Fruit fly (Drosophila melanogaster): ENCODE data around the gene CG42465.

Gene CG42465

dm6 chr2L:3682489-3682888, 17.5 kb upstream of the CG42465 start:
- TF ChIP-seq CG8478 (optimal IDR thresholded peaks at IDR 0.05) (no peak), EcR (GFP tag; optimal IDR thresholded peaks at IDR 0.05) (no peak), Dll (optimal IDR thresholded peaks at IDR 0.05) (no peak), usp (GFP tag; optimal IDR thresholded peaks at IDR 0.05) (no peak), psq (optimal IDR thresholded peaks at IDR 0.05) (no peak), pan (optimal IDR thresholded peaks at IDR 0.05) (no peak)

dm6 chr2L:3685139-3685851, 14.7 kb upstream of the CG42465 start:
- TF ChIP-seq Dll (optimal IDR thresholded peaks at IDR 0.05) = no peak
- no peak for TF ChIP-seq CG8478 (optimal IDR thresholded peaks at IDR 0.05)
- no peak for TF ChIP-seq EcR (GFP tag; optimal IDR thresholded peaks at IDR 0.05)
- TF ChIP-seq pan (optimal IDR thresholded peaks at IDR 0.05) = no peak
- no peak for TF ChIP-seq psq (optimal IDR thresholded peaks at IDR 0.05)
- TF ChIP-seq usp (GFP tag; optimal IDR thresholded peaks at IDR 0.05) = no peak

dm6 chr2L:3692466-3692865, 7.5 kb upstream of the CG42465 start, which contains the start of gene CG16704:
Gene CG16704 (minus strand): TSS chr2L:3692587.
- no peak for TF ChIP-seq EcR (GFP tag; optimal IDR thresholded peaks at IDR 0.05)
- TF ChIP-seq usp (GFP tag; optimal IDR thresholded peaks at IDR 0.05) = no peak
- no peak for TF ChIP-seq pan (optimal IDR thresholded peaks at IDR 0.05)

- TF ChIP-seq usp (GFP tag; optimal IDR thresholded peaks at IDR 0.05) = no peak
- no peak for TF ChIP-seq psq (optimal IDR thresholded peaks at IDR 0.05)
- no peak for TF ChIP-seq EcR (GFP tag; optimal IDR thresholded peaks at IDR 0.05)
- no peak for TF ChIP-seq Dll (optimal IDR thresholded peaks at IDR 0.05)
- no peak for TF ChIP-seq pan (optimal IDR thresholded peaks at IDR 0.05)
- TF ChIP-seq CG8478 (optimal IDR thresholded peaks at IDR 0.05) = no peak
Measured at dm6 chr2L:3693082-3693481, 6.9 kb upstream of the CG42465 start, which contains the start of gene CG3513. Gene CG3513 (minus strand): TSS chr2L:3693182.

dm6 chr2L:3693805-3694204, 6.2 kb upstream of the CG42465 start, which contains the start of gene Acp24A4:
Gene Acp24A4 (minus strand): TSS chr2L:3693905.
- TF ChIP-seq pan (optimal IDR thresholded peaks at IDR 0.05) = no peak
- TF ChIP-seq EcR (GFP tag; optimal IDR thresholded peaks at IDR 0.05) = no peak
- no peak for TF ChIP-seq Dll (optimal IDR thresholded peaks at IDR 0.05)
- no peak for TF ChIP-seq psq (optimal IDR thresholded peaks at IDR 0.05)
- no peak for TF ChIP-seq CG8478 (optimal IDR thresholded peaks at IDR 0.05)
- TF ChIP-seq usp (GFP tag; optimal IDR thresholded peaks at IDR 0.05) = no peak

- TF ChIP-seq CG8478 (optimal IDR thresholded peaks at IDR 0.05) = no peak
- no peak for TF ChIP-seq pan (optimal IDR thresholded peaks at IDR 0.05)
- no peak for TF ChIP-seq EcR (GFP tag; optimal IDR thresholded peaks at IDR 0.05)
- no peak for TF ChIP-seq usp (GFP tag; optimal IDR thresholded peaks at IDR 0.05)
- no peak for TF ChIP-seq Dll (optimal IDR thresholded peaks at IDR 0.05)
- TF ChIP-seq psq (optimal IDR thresholded peaks at IDR 0.05) = no peak
Measured at dm6 chr2L:3694920-3695319, 5.1 kb upstream of the CG42465 start, which contains the start of gene CG43165. Gene CG43165 (minus strand): TSS chr2L:3695020.

dm6 chr2L:3695361-3695818, 4.6 kb upstream of the CG42465 start, which contains the start of gene CG16713:
Gene CG16713 (minus strand): TSS chr2L:3695411.
- TF ChIP-seq EcR (GFP tag; optimal IDR thresholded peaks at IDR 0.05) = no peak
- no peak for TF ChIP-seq CG8478 (optimal IDR thresholded peaks at IDR 0.05)
- TF ChIP-seq Dll (optimal IDR thresholded peaks at IDR 0.05) = no peak
- TF ChIP-seq pan (optimal IDR thresholded peaks at IDR 0.05) = no peak
- TF ChIP-seq psq (optimal IDR thresholded peaks at IDR 0.05) = no peak
- no peak for TF ChIP-seq usp (GFP tag; optimal IDR thresholded peaks at IDR 0.05)

dm6 chr2L:3696438-3696837, 3.6 kb upstream of the CG42465 start, which contains the start of gene IM33:
Gene IM33 (minus strand): TSS chr2L:3696658.
- TF ChIP-seq psq (optimal IDR thresholded peaks at IDR 0.05) (no peak), CG8478 (optimal IDR thresholded peaks at IDR 0.05) (no peak), usp (GFP tag; optimal IDR thresholded peaks at IDR 0.05) (no peak), pan (optimal IDR thresholded peaks at IDR 0.05) (no peak), EcR (GFP tag; optimal IDR thresholded peaks at IDR 0.05) (no peak), Dll (optimal IDR thresholded peaks at IDR 0.05) (no peak)

dm6 chr2L:3697772-3698171, 2.2 kb upstream of the CG42465 start, which contains the start of gene CG3604:
Gene CG3604 (minus strand): TSS chr2L:3697872.
- TF ChIP-seq EcR (GFP tag; optimal IDR thresholded peaks at IDR 0.05) (no peak), usp (GFP tag; optimal IDR thresholded peaks at IDR 0.05) (no peak), pan (optimal IDR thresholded peaks at IDR 0.05) (no peak), Dll (optimal IDR thresholded peaks at IDR 0.05) (no peak), psq (optimal IDR thresholded peaks at IDR 0.05) (no peak)

- TF ChIP-seq EcR (GFP tag; optimal IDR thresholded peaks at IDR 0.05) (no peak), Dll (optimal IDR thresholded peaks at IDR 0.05) (no peak), usp (GFP tag; optimal IDR thresholded peaks at IDR 0.05) (no peak), pan (optimal IDR thresholded peaks at IDR 0.05) (no peak), CG8478 (optimal IDR thresholded peaks at IDR 0.05) (no peak), psq (optimal IDR thresholded peaks at IDR 0.05) (no peak)
Measured at dm6 chr2L:3698992-3699514, 942 bp upstream of the CG42465 start, which contains the start of the genes CG10031 and CG42464. Gene CG10031 (minus strand): TSS chr2L:3699092. Gene CG42464 (plus strand): TSS chr2L:3699464.

- no peak for TF ChIP-seq pan (optimal IDR thresholded peaks at IDR 0.05)
- TF ChIP-seq usp (GFP tag; optimal IDR thresholded peaks at IDR 0.05) = no peak
- TF ChIP-seq psq (optimal IDR thresholded peaks at IDR 0.05) = no peak
- TF ChIP-seq Dll (optimal IDR thresholded peaks at IDR 0.05) = no peak
- no peak for TF ChIP-seq EcR (GFP tag; optimal IDR thresholded peaks at IDR 0.05)
- TF ChIP-seq CG8478 (optimal IDR thresholded peaks at IDR 0.05) = no peak
Measured at dm6 chr2L:3700374-3700773, 379 bp downstream of the CG42465 start, which contains the start of gene Sfp24C1. Gene Sfp24C1 (plus strand): TSS chr2L:3700674.

- TF ChIP-seq Dll (optimal IDR thresholded peaks at IDR 0.05) (no peak), CG8478 (optimal IDR thresholded peaks at IDR 0.05) (no peak), usp (GFP tag; optimal IDR thresholded peaks at IDR 0.05) (no peak), psq (optimal IDR thresholded peaks at IDR 0.05) (no peak), EcR (GFP tag; optimal IDR thresholded peaks at IDR 0.05) (no peak), pan (optimal IDR thresholded peaks at IDR 0.05) (no peak)
Measured at dm6 chr2L:3700990-3701389, 995 bp downstream of the CG42465 start, which contains the start of gene CG42467. Gene CG42467 (plus strand): TSS chr2L:3701290.

All from whole organism.